Fruit fly (Drosophila melanogaster): ENCODE measurements around the gene Hinfp.

Hinfp gene

dm6 chrX:625157-625627, at the start of gene Hinfp, which contains the start of gene CG13364:
TSS of gene Hinfp (plus strand) at chrX:625542.
TSS of gene CG13364 (minus strand) at chrX:625203.
- TF ChIP-seq Sin3A (optimal IDR thresholded peaks at IDR 0.05) = no peak
- no peak for TF ChIP-seq insv (optimal IDR thresholded peaks at IDR 0.05)
- TF ChIP-seq Myc (optimal IDR thresholded peaks at IDR 0.05) = no peak
- TF ChIP-seq psq (optimal IDR thresholded peaks at IDR 0.05) = no peak
- TF ChIP-seq h (optimal IDR thresholded peaks at IDR 0.05) = no peak
- TF ChIP-seq ttk (optimal IDR thresholded peaks at IDR 0.05) = no peak

DNA sequence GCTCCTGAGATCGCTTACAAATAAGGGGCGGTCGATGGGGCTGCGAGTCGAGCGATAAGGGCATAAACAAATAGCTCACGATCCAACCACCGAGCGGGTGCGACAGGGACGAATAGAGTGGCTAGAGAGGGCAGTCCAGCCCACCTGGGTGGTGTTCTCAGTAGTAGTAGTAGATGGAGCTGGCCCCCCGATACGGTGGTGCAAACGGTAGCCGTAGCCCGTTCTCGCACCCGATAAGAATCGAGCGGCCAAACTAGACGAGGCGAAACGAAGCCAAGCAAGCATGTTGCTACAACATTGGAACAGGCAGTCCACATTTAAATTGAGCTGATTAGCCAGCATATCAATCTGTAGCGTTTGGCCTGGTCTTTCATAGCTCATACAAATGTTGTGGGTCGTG, 44.7 kb upstream of the Hinfp start:
- TF ChIP-seq h (optimal IDR thresholded peaks at IDR 0.05) (no peak), psq (optimal IDR thresholded peaks at IDR 0.05) (no peak), Myc (optimal IDR thresholded peaks at IDR 0.05) (no peak), ttk (optimal IDR thresholded peaks at IDR 0.05) (no peak), Sin3A (optimal IDR thresholded peaks at IDR 0.05) (no peak), insv (optimal IDR thresholded peaks at IDR 0.05) (no peak)

DNA sequence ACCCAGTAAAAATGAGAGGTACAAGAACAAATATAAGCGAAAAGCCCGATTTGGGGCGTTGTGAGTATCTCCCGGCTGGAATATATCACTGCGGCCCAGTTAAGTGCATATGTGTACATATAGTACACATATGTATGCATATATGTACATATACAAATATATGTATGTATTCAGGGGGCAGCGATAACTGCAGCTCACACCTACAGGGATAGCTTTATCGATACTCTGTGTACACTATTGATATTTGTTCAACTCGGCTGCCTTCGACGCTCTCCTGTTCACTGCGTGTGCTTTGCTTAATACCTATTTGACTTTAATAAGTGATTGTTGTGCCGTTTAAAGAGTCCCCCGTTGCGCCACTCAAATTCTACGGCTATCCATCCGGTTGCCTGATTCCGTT, 43.5 kb upstream of the Hinfp start, which contains the start of gene vnd:
Gene vnd, plus strand, starts transcription at position 297 of the 400 bp plus-strand sequence.
- TF ChIP-seq ttk (optimal IDR thresholded peaks at IDR 0.05) (no peak), Myc (optimal IDR thresholded peaks at IDR 0.05) (no peak), psq (optimal IDR thresholded peaks at IDR 0.05) (no peak), h (optimal IDR thresholded peaks at IDR 0.05) (no peak), Sin3A (optimal IDR thresholded peaks at IDR 0.05) (no peak)

DNA sequence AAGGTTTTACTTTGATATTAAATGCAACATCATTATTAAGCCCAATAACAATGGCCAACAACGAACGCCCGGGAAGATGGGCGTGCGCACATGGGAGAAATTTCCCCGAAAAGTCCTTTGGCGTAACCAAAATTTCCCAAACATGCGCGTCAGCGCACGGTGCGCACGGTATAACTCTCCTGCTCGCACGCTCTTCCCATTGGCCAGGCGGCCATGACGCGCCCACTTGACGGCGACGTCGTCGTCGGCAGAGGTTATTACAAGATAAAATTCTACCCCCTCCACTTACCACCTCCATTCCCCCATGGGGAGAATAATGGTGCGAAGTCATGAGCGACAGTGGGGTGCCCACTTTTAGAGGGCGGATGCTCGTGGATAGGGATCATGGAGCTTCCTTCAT, 36.4 kb upstream of the Hinfp start:
- TF ChIP-seq insv (optimal IDR thresholded peaks at IDR 0.05) (no peak), Sin3A (optimal IDR thresholded peaks at IDR 0.05) (no peak), ttk (optimal IDR thresholded peaks at IDR 0.05) (no peak), h (optimal IDR thresholded peaks at IDR 0.05) (no peak), Myc (optimal IDR thresholded peaks at IDR 0.05) (no peak), psq (optimal IDR thresholded peaks at IDR 0.05) (no peak)

DNA sequence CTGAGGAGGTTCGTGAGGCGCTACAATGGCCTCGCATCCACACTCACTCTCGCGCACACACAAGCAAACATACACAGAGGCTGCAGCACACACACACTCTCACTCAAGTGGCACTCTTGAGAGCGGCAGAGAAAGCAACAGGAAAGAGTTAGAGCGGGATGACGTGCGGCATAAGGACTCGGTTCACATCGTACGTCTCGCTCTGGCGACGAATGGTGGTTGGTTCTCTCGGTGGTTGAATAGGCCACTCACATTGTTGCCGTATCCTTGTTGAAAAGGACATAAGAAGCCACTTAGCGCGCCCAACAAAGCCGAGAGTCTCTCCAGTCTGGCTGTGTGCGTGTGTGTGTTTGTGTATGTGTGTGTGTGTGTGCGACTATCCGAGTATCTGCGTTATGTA, 34.9 kb upstream of the Hinfp start:
- no peak for TF ChIP-seq insv (optimal IDR thresholded peaks at IDR 0.05)
- no peak for TF ChIP-seq h (optimal IDR thresholded peaks at IDR 0.05)
- no peak for TF ChIP-seq ttk (optimal IDR thresholded peaks at IDR 0.05)
- TF ChIP-seq Sin3A (optimal IDR thresholded peaks at IDR 0.05) = no peak
- no peak for TF ChIP-seq psq (optimal IDR thresholded peaks at IDR 0.05)
- TF ChIP-seq Myc (optimal IDR thresholded peaks at IDR 0.05) = no peak

DNA sequence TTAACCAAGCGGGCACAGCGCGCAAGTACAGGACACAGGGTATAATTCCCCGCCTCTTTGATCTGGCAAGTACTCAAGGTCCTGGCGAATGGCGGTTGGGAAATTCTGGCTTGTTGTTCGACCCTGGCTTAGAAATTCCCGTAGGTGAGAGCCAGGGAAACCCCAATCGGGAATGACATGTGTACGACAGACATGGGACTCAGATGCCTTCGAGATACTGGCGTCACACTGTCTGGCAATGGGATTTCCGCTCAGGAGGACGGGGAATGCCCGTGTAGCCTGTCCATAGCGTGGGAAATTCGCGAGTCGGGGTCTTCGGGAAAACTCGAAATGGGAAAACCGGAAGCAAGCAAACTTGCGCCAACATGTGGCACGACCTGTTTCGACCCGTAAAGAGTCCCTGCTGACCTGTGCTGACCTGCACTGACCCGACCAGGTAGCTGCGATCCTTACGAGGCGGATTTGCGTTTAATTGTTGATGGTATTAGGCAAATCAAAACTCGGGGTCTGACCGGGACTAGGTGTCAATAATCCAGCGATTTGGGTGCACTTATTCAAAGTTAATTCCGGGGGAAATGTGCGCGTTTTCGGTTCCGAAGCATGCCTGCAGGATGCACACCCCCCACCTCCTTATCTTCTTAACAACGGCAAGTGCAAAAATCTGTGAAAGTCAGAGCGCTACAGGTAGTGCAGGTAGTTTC, 32.6 kb upstream of the Hinfp start:
- TF ChIP-seq insv (optimal IDR thresholded peaks at IDR 0.05) (no peak), Sin3A (optimal IDR thresholded peaks at IDR 0.05) (no peak), h (optimal IDR thresholded peaks at IDR 0.05) (no peak), ttk (optimal IDR thresholded peaks at IDR 0.05) (no peak)

- TF ChIP-seq insv (optimal IDR thresholded peaks at IDR 0.05) = no peak
- TF ChIP-seq Sin3A (optimal IDR thresholded peaks at IDR 0.05) = no peak
- no peak for TF ChIP-seq ttk (optimal IDR thresholded peaks at IDR 0.05)
- no peak for TF ChIP-seq Myc (optimal IDR thresholded peaks at IDR 0.05)
- TF ChIP-seq h (optimal IDR thresholded peaks at IDR 0.05) = no peak
- TF ChIP-seq psq (optimal IDR thresholded peaks at IDR 0.05) = no peak
These were observed 28.3 kb upstream of the Hinfp start for dm6 chrX:597057-597456.

DNA sequence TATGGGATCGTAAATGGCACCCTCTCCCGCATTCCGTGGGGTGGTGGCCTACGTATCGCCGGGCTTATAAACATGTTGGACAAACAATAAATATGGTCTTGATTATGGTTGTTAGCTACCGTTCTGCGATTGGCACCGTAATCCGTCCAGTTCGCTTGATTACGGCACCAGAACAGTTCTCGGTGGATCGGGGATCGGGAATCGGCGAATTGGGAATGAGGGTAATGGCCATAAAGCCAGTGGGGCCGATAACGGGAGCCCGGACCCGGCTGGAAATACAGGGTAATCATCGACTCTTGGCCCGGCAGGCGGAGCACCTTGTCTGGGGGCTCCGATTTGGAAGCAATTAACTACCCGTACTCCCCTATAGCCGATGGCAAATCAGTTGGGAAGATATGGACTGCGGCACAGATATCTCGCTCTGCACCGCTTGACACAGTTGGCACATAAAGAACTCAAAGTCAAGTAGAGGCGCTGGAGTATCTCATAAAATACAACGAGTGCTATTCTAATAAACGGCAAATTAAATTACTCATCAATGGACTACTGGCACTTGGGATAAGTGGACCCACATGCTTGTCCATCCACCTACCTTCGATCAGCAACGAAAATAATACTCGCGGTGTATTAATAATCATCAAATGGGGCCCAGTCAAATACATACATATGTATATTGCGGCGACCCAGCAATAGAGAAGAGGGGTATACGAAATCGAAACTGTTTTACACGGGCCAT, 26.9 kb upstream of the Hinfp start:
- TF ChIP-seq ttk (optimal IDR thresholded peaks at IDR 0.05) (no peak), insv (optimal IDR thresholded peaks at IDR 0.05) (no peak), Myc (optimal IDR thresholded peaks at IDR 0.05) (no peak), h (optimal IDR thresholded peaks at IDR 0.05) (no peak), Sin3A (optimal IDR thresholded peaks at IDR 0.05) (no peak), psq (optimal IDR thresholded peaks at IDR 0.05) (no peak)

DNA sequence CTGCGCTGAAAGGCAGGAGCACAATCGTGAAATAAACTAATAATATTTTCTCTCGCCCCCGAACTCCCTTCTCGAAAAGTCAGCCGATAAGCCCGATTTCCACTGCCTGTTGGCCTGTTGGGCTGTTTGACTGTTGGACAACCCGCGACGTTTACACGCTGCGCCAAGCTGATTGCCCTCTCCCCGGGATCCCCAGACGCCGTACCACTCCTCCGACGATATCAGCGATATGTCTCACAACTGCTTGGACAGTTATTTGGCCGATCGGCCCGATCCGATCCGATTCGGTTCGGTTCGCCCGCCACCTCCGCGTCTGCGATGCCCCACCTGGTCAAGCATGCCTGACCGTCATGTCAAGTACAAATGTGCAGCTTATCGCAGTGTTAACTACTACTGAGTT, 25.6 kb upstream of the Hinfp start:
- no peak for TF ChIP-seq psq (optimal IDR thresholded peaks at IDR 0.05)
- TF ChIP-seq ttk (optimal IDR thresholded peaks at IDR 0.05) = no peak
- no peak for TF ChIP-seq Sin3A (optimal IDR thresholded peaks at IDR 0.05)
- TF ChIP-seq Myc (optimal IDR thresholded peaks at IDR 0.05) = no peak
- TF ChIP-seq insv (optimal IDR thresholded peaks at IDR 0.05) = no peak
- TF ChIP-seq h (optimal IDR thresholded peaks at IDR 0.05) = no peak

dm6 chrX:601984-602383, 23.4 kb upstream of the Hinfp start:
- no peak for TF ChIP-seq psq (optimal IDR thresholded peaks at IDR 0.05)
- no peak for TF ChIP-seq h (optimal IDR thresholded peaks at IDR 0.05)
- no peak for TF ChIP-seq ttk (optimal IDR thresholded peaks at IDR 0.05)
- TF ChIP-seq Sin3A (optimal IDR thresholded peaks at IDR 0.05) = no peak
- no peak for TF ChIP-seq insv (optimal IDR thresholded peaks at IDR 0.05)
- TF ChIP-seq Myc (optimal IDR thresholded peaks at IDR 0.05) = no peak

DNA sequence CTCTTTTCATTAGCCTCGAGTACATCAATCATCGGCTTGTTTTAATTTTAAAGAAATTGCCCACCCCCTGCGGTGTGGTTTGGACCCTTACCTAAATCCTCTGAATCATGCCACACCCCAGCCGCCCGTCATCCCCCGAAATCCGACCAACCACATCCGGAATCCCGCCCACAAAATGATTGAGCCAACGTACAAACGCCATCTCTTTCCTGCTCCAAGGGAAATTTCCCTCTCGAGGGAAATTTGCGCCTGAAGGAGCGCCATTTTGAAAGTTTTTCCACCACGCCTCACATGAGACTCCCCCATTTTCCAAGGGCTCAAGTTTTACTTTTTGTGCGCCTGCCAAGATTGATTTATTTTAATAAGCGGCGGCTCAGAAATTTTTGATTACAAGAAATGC, 15.3 kb upstream of the Hinfp start:
- TF ChIP-seq psq (optimal IDR thresholded peaks at IDR 0.05) = no peak
- no peak for TF ChIP-seq Myc (optimal IDR thresholded peaks at IDR 0.05)
- TF ChIP-seq ttk (optimal IDR thresholded peaks at IDR 0.05) = no peak
- no peak for TF ChIP-seq h (optimal IDR thresholded peaks at IDR 0.05)
- TF ChIP-seq insv (optimal IDR thresholded peaks at IDR 0.05) = no peak
- TF ChIP-seq Sin3A (optimal IDR thresholded peaks at IDR 0.05) = no peak

dm6 chrX:616761-617476, 8.4 kb upstream of the Hinfp start:
- TF ChIP-seq h (optimal IDR thresholded peaks at IDR 0.05) (no peak), Sin3A (optimal IDR thresholded peaks at IDR 0.05) (no peak), psq (optimal IDR thresholded peaks at IDR 0.05) (no peak), Myc (optimal IDR thresholded peaks at IDR 0.05) (no peak), insv (optimal IDR thresholded peaks at IDR 0.05) (no peak)

Measured in Kc167 (cell line).